Fruit fly (Drosophila melanogaster): ENCODE data around the gene RIOK1.

Gene RIOK1

dm6 chr3L:11680298-11680697 is 32.0 kb upstream of the RIOK1 start, which contains the start of gene CG32085 (continued):
- TF ChIP-seq ac (GFP tag; optimal IDR thresholded peaks at IDR 0.05) (no peak), CG1832 (GFP tag; optimal IDR thresholded peaks at IDR 0.05) (peak; percentile 51), zfh1 (GFP tag; IDR thresholded peaks at IDR 0.05) (peak; percentile 67; the same call in 2 of the 3 replicates), CG16779 (GFP tag; IDR thresholded peaks at IDR 0.05) (peak; percentile 70; the same call in 1 of the 2 replicates), fu2 (GFP tag; optimal IDR thresholded peaks at IDR 0.05) (peak; percentile 54), CG4360 (GFP tag; IDR thresholded peaks at IDR 0.05) (no peak), Usf (GFP tag; optimal IDR thresholded peaks at IDR 0.05) (peak; percentile 10), gt (GFP tag; IDR thresholded peaks at IDR 0.05) (no peak), CG3726 (GFP tag; IDR thresholded peaks at IDR 0.05) (no peak), CG6254 (GFP tag; optimal IDR thresholded peaks at IDR 0.05) (no peak), caup (GFP tag; optimal IDR thresholded peaks at IDR 0.05; ENCODE audit: severe bottlenecking) (peak; percentile 71), HHEX (GFP tag; optimal IDR thresholded peaks at IDR 0.05) (peak; percentile 53), CG18011 (GFP tag; optimal IDR thresholded peaks at IDR 0.05) (peak; percentile 51), dm (GFP tag; optimal IDR thresholded peaks at IDR 0.05) (peak; percentile 4), tio (GFP tag; optimal IDR thresholded peaks at IDR 0.05) (no peak), CG12391 (tag; optimal IDR thresholded peaks at IDR 0.05) (peak; percentile 10), ap (GFP tag; IDR thresholded peaks at IDR 0.05) (no peak), CG17385 (GFP tag; optimal IDR thresholded peaks at IDR 0.05) (peak; percentile 27), Dip2 (GFP tag; IDR thresholded peaks at IDR 0.05) (no peak), Vsx1 (GFP tag; optimal IDR thresholded peaks at IDR 0.05) (no peak), Camta (GFP tag; optimal IDR thresholded peaks at IDR 0.05) (peak; percentile 0), B-H1 (GFP tag; IDR thresholded peaks at IDR 0.05) (peak; percentile 49; the same call in 2 of the 3 replicates), Hr78 (GFP tag; optimal IDR thresholded peaks at IDR 0.05) (no peak), dimm (GFP tag; IDR thresholded peaks at IDR 0.05) (no peak), jumu (GFP tag; optimal IDR thresholded peaks at IDR 0.05) (peak; percentile 68), CG13894 (tag; optimal IDR thresholded peaks at IDR 0.05) (peak; percentile 75), pb (GFP tag; optimal IDR thresholded peaks at IDR 0.05) (peak; percentile 25), CG6272 (GFP tag; IDR thresholded peaks at IDR 0.05) (peak; percentile 60; the same call in 1 of the 2 replicates), CG12299 (tag; optimal IDR thresholded peaks at IDR 0.05) (no peak), Dbx (GFP tag; IDR thresholded peaks at IDR 0.05) (peak; percentile 82; the same call in 2 of the 3 replicates), Hr3 (GFP tag; optimal IDR thresholded peaks at IDR 0.05) (no peak), CG31365 (tag; optimal IDR thresholded peaks at IDR 0.05) (peak; percentile 63), CG10654 (GFP tag; optimal IDR thresholded peaks at IDR 0.05) (peak; percentile 23), CG3163 (GFP tag; optimal IDR thresholded peaks at IDR 0.05) (peak; percentile 17), CG33213 (GFP tag; optimal IDR thresholded peaks at IDR 0.05) (no peak), phol (tag; optimal IDR thresholded peaks at IDR 0.05) (no peak), exex (tag; optimal IDR thresholded peaks at IDR 0.05) (peak; percentile 6), Trl (optimal IDR thresholded peaks at IDR 0.05) (peak; percentile 60 to 61), Trl (GFP tag; optimal IDR thresholded peaks at IDR 0.05) (peak; percentile 88), al (GFP tag; IDR thresholded peaks at IDR 0.05) (peak; percentile 64), en (GFP tag; optimal IDR thresholded peaks at IDR 0.05) (peak; percentile 9), CG31224 (GFP tag; IDR thresholded peaks at IDR 0.05) (0 out of 2 replicates have a peak, but pooled peaks have one; percentile 33), Nf-YB (GFP tag; optimal IDR thresholded peaks at IDR 0.05) (no peak), CG7839 (tag; optimal IDR thresholded peaks at IDR 0.05) (peak; percentile 60), CTCF (GFP tag; optimal IDR thresholded peaks at IDR 0.05) (no peak), CG15514 (GFP tag; optimal IDR thresholded peaks at IDR 0.05) (peak; percentile 81), CG15011 (GFP tag; optimal IDR thresholded peaks at IDR 0.05) (no peak), CG15601 (tag; optimal IDR thresholded peaks at IDR 0.05) (no peak), wor (GFP tag; IDR thresholded peaks at IDR 0.05) (no peak), CG42726 (GFP tag; IDR thresholded peaks at IDR 0.05; ENCODE audit: partially characterized antibody) (no peak), CG10565 (GFP tag; optimal IDR thresholded peaks at IDR 0.05) (no peak), HLHmδ (GFP tag; optimal IDR thresholded peaks at IDR 0.05) (peak; percentile 18)
